Worm (Caenorhabditis elegans) whole organism, late embryonic: Measurements from ENCODE around the gene alkb-8.

Experiments used
- F13H6.1 ChIP-seq: sonication (generic microtip); optimal IDR thresholded peaks from 2 replicates; lab custom pipeline; 2016; ENCODE audit warnings: missing genetic modification characterization, missing compliant biosample characterization
- ceh-30 ChIP-seq: fragments of 150-350 bp; optimal IDR thresholded peaks from 2 replicates; lab custom pipeline; 2014; ENCODE audit warnings: missing biosample characterization, missing genetic modification characterization
- dve-1 ChIP-seq: sonication (generic microtip); optimal IDR thresholded peaks from 2 replicates; lab custom pipeline; 2017; ENCODE audit warnings: antibody characterized with exemption, mild to moderate bottlenecking, missing genetic modification characterization, missing compliant biosample characterization
- fkh-10 ChIP-seq: fragments of 150-350 bp; optimal IDR thresholded peaks from 2 replicates; lab custom pipeline; 2014; ENCODE audit warnings: missing biosample characterization, missing genetic modification reagents, missing genetic modification characterization
- hlh-13 ChIP-seq: fragments of 200-800 bp; sonication (Bioruptor generic); optimal IDR thresholded peaks from 2 replicates; lab custom pipeline; 2018; ENCODE audit warnings: mild to moderate bottlenecking, missing genetic modification characterization, missing compliant biosample characterization
- hlh-8 ChIP-seq: sonication (generic microtip); optimal IDR thresholded peaks from 2 replicates; lab custom pipeline; 2016; ENCODE audit warnings: missing genotype, missing genetic modification characterization, missing compliant biosample characterization
- mec-3 ChIP-seq: sonication (generic microtip); optimal IDR thresholded peaks from 2 replicates; lab custom pipeline; 2016; ENCODE audit warnings: borderline replicate concordance, missing genetic modification characterization, missing compliant biosample characterization
- nfya-1 ChIP-seq: sonication (generic microtip); optimal IDR thresholded peaks from 2 replicates; lab custom pipeline; 2017; ENCODE audit warnings: missing genetic modification characterization, mild to moderate bottlenecking, missing compliant biosample characterization, antibody characterized with exemption, moderate library complexity
- nhr-11 ChIP-seq: fragments of 150-350 bp; optimal IDR thresholded peaks from 2 replicates; lab custom pipeline; 2014; ENCODE audit warnings: missing biosample characterization, missing genetic modification characterization
- nhr-232 ChIP-seq: sonication (generic microtip); optimal IDR thresholded peaks from 2 replicates; lab custom pipeline; 2016; ENCODE audit warnings: missing genetic modification characterization, missing compliant biosample characterization
- pha-4 ChIP-seq: fragments of 150-350 bp; optimal IDR thresholded peaks from 2 replicates; lab custom pipeline; 2018; ENCODE audit warnings: missing biosample characterization, missing genetic modification reagents, missing genetic modification characterization
- sdc-2 ChIP-seq: sonication (generic microtip); optimal IDR thresholded peaks from 2 replicates; lab custom pipeline; 2016; ENCODE audit warnings: missing genotype, missing genetic modification characterization, missing compliant biosample characterization
- unc-55 ChIP-seq: sonication (generic microtip); optimal IDR thresholded peaks from 2 replicates; lab custom pipeline; 2017; ENCODE audit warnings: missing biosample characterization, missing genetic modification reagents, missing genetic modification characterization
- zip-5 ChIP-seq: sonication (generic microtip); optimal IDR thresholded peaks from 2 replicates; lab custom pipeline; 2016; ENCODE audit warnings: missing genetic modification characterization, missing compliant biosample characterization

- TF ChIP-seq fkh-10 (no peak), mec-3 (tag; lab: Kevin White, UChicago) (no peak), hlh-13 (GFP tag; lab: Kevin White, UChicago) (no peak), F13H6.1 (tag; lab: Kevin White, UChicago) (no peak), dve-1 (no peak), nhr-232 (tag; lab: Kevin White, UChicago) (no peak), hlh-8 (no peak), nfya-1 (tag; lab: Kevin White, UChicago) (no peak), ceh-30 (no peak), pha-4 (tag; lab: Kevin White, UChicago) (no peak), zip-5 (tag; lab: Kevin White, UChicago) (no peak), sdc-2 (tag; lab: Kevin White, UChicago) (no peak), nhr-11 (tag; lab: Kevin White, UChicago) (no peak), unc-55 (peak; percentile 0)
These were observed 30.0 kb upstream of the alkb-8 start for ce11 chrIII:3679083-3679482.
